Worm (Caenorhabditis elegans): ENCODE measurements around the gene ssl-1.

- TF ChIP-seq nhr-28 (tag; optimal IDR thresholded peaks at IDR 0.05): no peak
- no peak for TF ChIP-seq unc-62 (GFP tag; optimal IDR thresholded peaks at IDR 0.05)
- TF ChIP-seq sptf-1 (tag; optimal IDR thresholded peaks at IDR 0.05): no peak
- TF ChIP-seq elt-3 (tag; optimal IDR thresholded peaks at IDR 0.05): no peak
- TF ChIP-seq isw-1 (GFP tag; IDR thresholded peaks at IDR 0.05): no peak
- no peak for TF ChIP-seq nhr-237 (tag; optimal IDR thresholded peaks at IDR 0.05)
- no peak for TF ChIP-seq nhr-20 (tag; optimal IDR thresholded peaks at IDR 0.05)
- no peak for TF ChIP-seq zag-1 (tag; optimal IDR thresholded peaks at IDR 0.05)
- TF ChIP-seq mdl-1 (tag; optimal IDR thresholded peaks at IDR 0.05): no peak
These were observed 59.4 kb downstream of the ssl-1 start for ce11 chrIII:12773753-12774152.
